Worm (Caenorhabditis elegans): Measurements from ENCODE around the gene T07E3.3.

T07E3.3 gene

ce11 chrIII:6863901-6864300 lies 39.8 kb upstream of the T07E3.3 start, which contains the start of gene sma-3:
Gene sma-3 (minus strand): TSS chrIII:6863968.
- TF ChIP-seq nhr-23 (tag; optimal IDR thresholded peaks at IDR 0.05) (peak; percentile 15), elt-3 (tag; optimal IDR thresholded peaks at IDR 0.05) (peak in 2 of 3 experiments; percentile 47 to 50), ztf-4 (tag; optimal IDR thresholded peaks at IDR 0.05) (no peak), ceh-28 (tag; optimal IDR thresholded peaks at IDR 0.05) (peak; percentile 69), pha-4 (tag; optimal IDR thresholded peaks at IDR 0.05) (peak; percentile 75), elt-2 (tag; optimal IDR thresholded peaks at IDR 0.05) (peak; percentile 73), ceh-16 (tag; optimal IDR thresholded peaks at IDR 0.05) (no peak), pqm-1 (tag; optimal IDR thresholded peaks at IDR 0.05) (peak; percentile 60), mml-1 (tag; optimal IDR thresholded peaks at IDR 0.05) (no peak), unc-39 (tag; optimal IDR thresholded peaks at IDR 0.05) (no peak), nhr-12 (tag; optimal IDR thresholded peaks at IDR 0.05) (no peak), nfya-1 (tag; optimal IDR thresholded peaks at IDR 0.05; ENCODE audit: insufficient read depth) (peak; percentile 21)

- TF ChIP-seq snpc-4 (tag; optimal IDR thresholded peaks at IDR 0.05) = peak; percentile 32
- TF ChIP-seq pha-4 (tag; optimal IDR thresholded peaks at IDR 0.05) = peak; percentile 52
- TF ChIP-seq lin-15B (tag; optimal IDR thresholded peaks at IDR 0.05) = peak; percentile 34
- no peak for TF ChIP-seq jun-1 (tag; optimal IDR thresholded peaks at IDR 0.05)
- peak; percentile 30 for TF ChIP-seq nhr-23 (tag; optimal IDR thresholded peaks at IDR 0.05)
- TF ChIP-seq lin-39 (tag; optimal IDR thresholded peaks at IDR 0.05) = peak; percentile 22
- no peak for TF ChIP-seq eor-1 (tag; optimal IDR thresholded peaks at IDR 0.05)
- TF ChIP-seq skn-1 (tag; optimal IDR thresholded peaks at IDR 0.05) = peak; percentile 37
- TF ChIP-seq egl-5 (tag; optimal IDR thresholded peaks at IDR 0.05) = peak; percentile 64
- peak; percentile 5 for TF ChIP-seq elt-2 (tag; optimal IDR thresholded peaks at IDR 0.05)
- no peak for TF ChIP-seq nhr-77 (tag; optimal IDR thresholded peaks at IDR 0.05)
- peak; percentile 52 for TF ChIP-seq nfya-1 (tag; optimal IDR thresholded peaks at IDR 0.05; ENCODE audit: insufficient read depth)
- TF ChIP-seq ztf-4 (tag; optimal IDR thresholded peaks at IDR 0.05) = no peak
- no peak for TF ChIP-seq ZK546.5 (tag; optimal IDR thresholded peaks at IDR 0.05)
- TF ChIP-seq elt-3 (tag; optimal IDR thresholded peaks at IDR 0.05) = no peak
- TF ChIP-seq nhr-67 (tag; optimal IDR thresholded peaks at IDR 0.05) = no peak
These were observed 34.4 kb upstream of the T07E3.3 start, which contains the start of the genes cra-1 and kbp-1 for ce11 chrIII:6869268-6869667. Gene cra-1 (minus strand): TSS chrIII:6869460. Gene kbp-1 (plus strand): TSS chrIII:6869633.

- TF ChIP-seq hmg-11 (tag; optimal IDR thresholded peaks at IDR 0.05) (no peak), ceh-9 (tag; optimal IDR thresholded peaks at IDR 0.05) (no peak), fos-1 (tag; optimal IDR thresholded peaks at IDR 0.05) (no peak), nhr-28 (tag; optimal IDR thresholded peaks at IDR 0.05) (no peak), mml-1 (tag; optimal IDR thresholded peaks at IDR 0.05) (no peak)
These were observed 33.7 kb upstream of the T07E3.3 start, which contains the start of gene K04C2.8 for ce11 chrIII:6869996-6870395. Gene K04C2.8 (plus strand): TSS chrIII:6870296.

ce11 chrIII:6871067-6871466 lies 32.6 kb upstream of the T07E3.3 start:
- TF ChIP-seq R02D3.7 (tag; optimal IDR thresholded peaks at IDR 0.05) = no peak
- no peak for TF ChIP-seq ama-1 (optimal IDR thresholded peaks at IDR 0.05)
- no peak for TF ChIP-seq nhr-28 (tag; optimal IDR thresholded peaks at IDR 0.05)
- no peak for TF ChIP-seq nhr-43 (tag; optimal IDR thresholded peaks at IDR 0.05; ENCODE audit: poor library complexity, severe bottlenecking)
- no peak for TF ChIP-seq fos-1 (tag; optimal IDR thresholded peaks at IDR 0.05)
- no peak for TF ChIP-seq nhr-76 (tag; optimal IDR thresholded peaks at IDR 0.05)
- TF ChIP-seq pha-4 (tag; optimal IDR thresholded peaks at IDR 0.05) = no peak
- TF ChIP-seq nhr-77 (tag; optimal IDR thresholded peaks at IDR 0.05) = no peak
- TF ChIP-seq egl-5 (tag; optimal IDR thresholded peaks at IDR 0.05) = no peak
- peak; percentile 59 for TF ChIP-seq lin-39 (tag; optimal IDR thresholded peaks at IDR 0.05)
- TF ChIP-seq nhr-23 (tag; optimal IDR thresholded peaks at IDR 0.05) = no peak
- TF ChIP-seq nfya-1 (tag; optimal IDR thresholded peaks at IDR 0.05; ENCODE audit: insufficient read depth) = peak; percentile 41
- TF ChIP-seq tbx-2 (tag; optimal IDR thresholded peaks at IDR 0.05) = no peak
- TF ChIP-seq mml-1 (tag; optimal IDR thresholded peaks at IDR 0.05) = no peak
- no peak for TF ChIP-seq nhr-237 (tag; optimal IDR thresholded peaks at IDR 0.05)

ce11 chrIII:6871668-6872067 lies 32.0 kb upstream of the T07E3.3 start:
- peak; percentile 18 for TF ChIP-seq lin-39 (tag; optimal IDR thresholded peaks at IDR 0.05)
- TF ChIP-seq egl-5 (tag; optimal IDR thresholded peaks at IDR 0.05) = peak; percentile 37
- TF ChIP-seq fkh-10 (GFP tag; optimal IDR thresholded peaks at IDR 0.05) = no peak
- TF ChIP-seq ama-1 (optimal IDR thresholded peaks at IDR 0.05) = peak; percentile 29
- TF ChIP-seq nfya-1 (tag; optimal IDR thresholded peaks at IDR 0.05; ENCODE audit: insufficient read depth) = peak; percentile 33
- TF ChIP-seq nhr-23 (tag; optimal IDR thresholded peaks at IDR 0.05) = no peak
